Worm (Caenorhabditis elegans) whole organism, late embryonic: ENCODE results near the gene C46F2.1.

Source experiments
- F13H6.1 ChIP-seq: sonication (generic microtip); optimal IDR thresholded peaks from 2 replicates; lab custom pipeline; 2016; ENCODE audit warnings: missing genetic modification characterization, missing compliant biosample characterization
- ceh-19 ChIP-seq: fragments of 200-800 bp; sonication (Bioruptor generic); optimal IDR thresholded peaks from 2 replicates; lab custom pipeline; 2018; ENCODE audit warnings: mild to moderate bottlenecking, missing genetic modification characterization, missing compliant biosample characterization
- ceh-9 ChIP-seq: sonication (generic microtip); optimal IDR thresholded peaks from 2 replicates; lab custom pipeline; 2016; ENCODE audit warnings: mild to moderate bottlenecking, missing genetic modification characterization, inconsistent platforms, missing compliant biosample characterization
- dve-1 ChIP-seq: sonication (generic microtip); optimal IDR thresholded peaks from 2 replicates; lab custom pipeline; 2017; ENCODE audit warnings: antibody characterized with exemption, mild to moderate bottlenecking, missing genetic modification characterization, missing compliant biosample characterization
- elt-4 ChIP-seq: sonication (generic microtip); optimal IDR thresholded peaks from 2 replicates; lab custom pipeline; 2016; ENCODE audit warnings: missing genetic modification characterization, missing compliant biosample characterization
- eyg-1 ChIP-seq: sonication (generic microtip); optimal IDR thresholded peaks from 2 replicates; lab custom pipeline; 2016; ENCODE audit warnings: missing genotype, missing genetic modification characterization, missing compliant biosample characterization
- fkh-10 ChIP-seq: fragments of 150-350 bp; optimal IDR thresholded peaks from 2 replicates; lab custom pipeline; 2014; ENCODE audit warnings: missing biosample characterization, missing genetic modification reagents, missing genetic modification characterization
- hlh-30 ChIP-seq: sonication (generic microtip); optimal IDR thresholded peaks from 2 replicates; lab custom pipeline; 2017; ENCODE audit warnings: antibody characterized with exemption, missing genetic modification characterization, missing compliant biosample characterization; ENCODE audit not compliant: insufficient read depth
- lin-11 ChIP-seq: fragments of 200-800 bp; sonication (Bioruptor generic); optimal IDR thresholded peaks from 2 replicates; lab custom pipeline; 2018; ENCODE audit warnings: mild to moderate bottlenecking, missing genetic modification characterization, missing compliant biosample characterization
- nhr-11 ChIP-seq: fragments of 150-350 bp; optimal IDR thresholded peaks from 2 replicates; lab custom pipeline; 2014; ENCODE audit warnings: missing biosample characterization, missing genetic modification characterization
- pha-4 ChIP-seq: fragments of 150-350 bp; optimal IDR thresholded peaks from 2 replicates; lab custom pipeline; 2018; ENCODE audit warnings: missing biosample characterization, missing genetic modification reagents, missing genetic modification characterization
- pqm-1 ChIP-seq: sonication (generic microtip); optimal IDR thresholded peaks from 2 replicates; lab custom pipeline; 2016; ENCODE audit warnings: missing genetic modification characterization, missing compliant biosample characterization
- sox-2 ChIP-seq: fragments of 200-800 bp; sonication (Bioruptor generic); IDR thresholded peaks from 2 replicates; pipeline ENCODE4 v1.3.6; 2022; ENCODE audit warnings: missing genetic modification reagents, missing genetic modification characterization, missing compliant biosample characterization

ce11 chrX:8067268-8067667 lies 10.6 kb upstream of the C46F2.1 start, which contains the start of gene C18A11.2:
- TF ChIP-seq lin-11 (tag; lab: Kevin White, UChicago): no peak
- no peak for TF ChIP-seq sox-2 (GFP tag; lab: Robert Waterston, UW)
- TF ChIP-seq ceh-9 (tag; lab: Kevin White, UChicago): no peak
- TF ChIP-seq dve-1 (tag; lab: Kevin White, UChicago): no peak
- TF ChIP-seq pqm-1 (tag; lab: Kevin White, UChicago): no peak
- TF ChIP-seq pha-4 (tag; lab: Kevin White, UChicago): no peak
- no peak for TF ChIP-seq hlh-30
- TF ChIP-seq eyg-1: no peak
- TF ChIP-seq fkh-10 (GFP tag; lab: Kevin White, UChicago): no peak
- no peak for TF ChIP-seq F13H6.1 (tag; lab: Kevin White, UChicago)
- no peak for TF ChIP-seq nhr-11 (tag; lab: Kevin White, UChicago)
- no peak for TF ChIP-seq ceh-19 (GFP tag; lab: Kevin White, UChicago)
- TF ChIP-seq elt-4 (tag; lab: Kevin White, UChicago): no peak
